Worm (Caenorhabditis elegans) whole organism, L1 larva: ENCODE measurements around the gene lips-3.

Experiments used
- elt-2 ChIP-seq: sonication (generic microtip); optimal IDR thresholded peaks from 2 replicates; lab custom pipeline; 2016; ENCODE audit warnings: missing genetic modification characterization, mild to moderate bottlenecking, inconsistent platforms, missing compliant biosample characterization, missing genetic modification reagents
- hlh-4 ChIP-seq: sonication (generic microtip); optimal IDR thresholded peaks from 2 replicates; lab custom pipeline; 2016; ENCODE audit warnings: mild to moderate bottlenecking, missing genetic modification characterization, missing compliant biosample characterization
- nhr-11 ChIP-seq: fragments of 150-350 bp; optimal IDR thresholded peaks from 2 replicates; lab custom pipeline; 2014; ENCODE audit warnings: missing biosample characterization, missing genetic modification characterization
- nhr-12 ChIP-seq: sonication (generic microtip); optimal IDR thresholded peaks from 2 replicates; lab custom pipeline; 2017; ENCODE audit warnings: missing biosample characterization, missing genetic modification characterization
- nhr-237 ChIP-seq: fragments of 150-350 bp; optimal IDR thresholded peaks from 2 replicates; lab custom pipeline; 2014; ENCODE audit warnings: missing biosample characterization, missing genetic modification characterization
- nhr-77 ChIP-seq: fragments of 150-350 bp; optimal IDR thresholded peaks from 2 replicates; lab custom pipeline; 2014; ENCODE audit warnings: missing biosample characterization, missing genetic modification characterization
- nhr-90 ChIP-seq: sonication (generic microtip); optimal IDR thresholded peaks from 2 replicates; lab custom pipeline; 2016; ENCODE audit warnings: mild to moderate bottlenecking, missing genetic modification characterization, missing compliant biosample characterization; ENCODE audit not compliant: poor library complexity
- pag-3 ChIP-seq: sonication (generic microtip); optimal IDR thresholded peaks from 2 replicates; lab custom pipeline; 2017; ENCODE audit warnings: missing genetic modification characterization, mild to moderate bottlenecking, missing compliant biosample characterization, antibody characterized with exemption, borderline replicate concordance; ENCODE audit not compliant: insufficient read depth
- tbx-2 ChIP-seq: sonication (generic microtip); optimal IDR thresholded peaks from 2 replicates; lab custom pipeline; 2016; ENCODE audit warnings: missing genetic modification characterization, missing compliant biosample characterization
- zag-1 ChIP-seq: fragments of 150-350 bp; optimal IDR thresholded peaks from 2 replicates; lab custom pipeline; 2014; ENCODE audit warnings: missing biosample characterization, missing genetic modification characterization

ce11 chrIII:4601286-4601685, 15.0 kb upstream of the lips-3 start:
- TF ChIP-seq nhr-77 (tag; lab: Kevin White, UChicago) (no peak), pag-3 (no peak), zag-1 (no peak), hlh-4 (no peak), tbx-2 (tag; lab: Kevin White, UChicago) (no peak), nhr-11 (no peak), elt-2 (no peak), nhr-237 (no peak), nhr-90 (tag; lab: Kevin White, UChicago) (no peak), nhr-12 (tag; lab: Kevin White, UChicago) (no peak)
